Worm (Caenorhabditis elegans) whole organism, young adult: ENCODE results near the gene srw-67.

ENCODE experiments used
- B0261.1 ChIP-seq: sonication (generic microtip); optimal IDR thresholded peaks from 2 replicates; lab custom pipeline; 2016; ENCODE audit warnings: mild to moderate bottlenecking, missing genetic modification characterization, moderate library complexity, missing compliant biosample characterization
- B0336.3 ChIP-seq: fragments of 200-800 bp; sonication (Bioruptor generic); IDR thresholded peaks from 2 replicates; pipeline ENCODE4 v1.3.6; 2022; ENCODE audit warnings: missing genetic modification characterization, missing compliant biosample characterization
- C06A6.2 ChIP-seq: fragments of 200-800 bp; sonication (Bioruptor generic); conservative IDR thresholded peaks from 2 replicates; pipeline ENCODE4 v1.3.6; 2022; ENCODE audit warnings: missing genetic modification characterization, missing compliant biosample characterization
- Y53G8AR.9 ChIP-seq: fragments of 200-800 bp; sonication (Bioruptor generic); conservative IDR thresholded peaks from 2 replicates; pipeline ENCODE4 v1.3.6; 2022; ENCODE audit warnings: missing genetic modification reagents, missing genetic modification characterization, missing compliant biosample characterization
- ama-1 ChIP-seq, 3 experiments: fragments of 150-350 bp in 1 of 3; sonication (generic microtip) in 2 of 3; optimal IDR thresholded peaks; 2 replicates each; lab custom pipeline; 2014 to 2018; ENCODE audit warnings: missing biosample characterization in 2 of 3, missing genetic modification characterization in 2 of 3, missing genetic modification reagents in 2 of 3
- atf-7 ChIP-seq: sonication (generic microtip); optimal IDR thresholded peaks from 2 replicates; lab custom pipeline; 2017; ENCODE audit warnings: mild to moderate bottlenecking, missing genetic modification characterization, missing compliant biosample characterization
- dox-1 ChIP-seq: fragments of 200-800 bp; sonication (Bioruptor generic); IDR thresholded peaks from 2 replicates; pipeline ENCODE4 v1.3.6; 2022; ENCODE audit warnings: missing genetic modification reagents, missing genetic modification characterization, missing compliant biosample characterization
- efl-1 ChIP-seq: fragments of 150-350 bp; optimal IDR thresholded peaks from 2 replicates; lab custom pipeline; 2014; ENCODE audit warnings: missing biosample characterization, missing genetic modification reagents, missing genetic modification characterization
- lag-1 ChIP-seq: fragments of 200-800 bp; sonication (Bioruptor generic); IDR thresholded peaks from 2 replicates; pipeline ENCODE4 v1.3.6; 2022; ENCODE audit warnings: missing genetic modification reagents, missing genetic modification characterization, missing compliant biosample characterization
- mel-28 ChIP-seq: sonication (generic microtip); optimal IDR thresholded peaks from 2 replicates; lab custom pipeline; 2016; ENCODE audit warnings: borderline replicate concordance, mild to moderate bottlenecking, missing genetic modification characterization, missing compliant biosample characterization
- nfya-1 ChIP-seq: sonication (generic microtip); optimal IDR thresholded peaks from 2 replicates; lab custom pipeline; 2017; ENCODE audit warnings: antibody characterized with exemption, missing compliant biosample characterization, missing genetic modification characterization, borderline replicate concordance; ENCODE audit not compliant: insufficient read depth
- nhr-90 ChIP-seq: sonication (generic microtip); optimal IDR thresholded peaks from 2 replicates; lab custom pipeline; 2016; ENCODE audit warnings: missing genotype, mild to moderate bottlenecking, missing genetic modification characterization, missing compliant biosample characterization
- pha-4 ChIP-seq: fragments of 150-350 bp; sonication (generic microtip); optimal IDR thresholded peaks from 2 replicates; lab custom pipeline; 2014; ENCODE audit warnings: missing biosample characterization, missing genetic modification reagents, missing genetic modification characterization
- unc-130 ChIP-seq: sonication (generic microtip); optimal IDR thresholded peaks from 2 replicates; lab custom pipeline; 2016; ENCODE audit warnings: missing genetic modification reagents, missing genetic modification characterization, missing compliant biosample characterization

DNA sequence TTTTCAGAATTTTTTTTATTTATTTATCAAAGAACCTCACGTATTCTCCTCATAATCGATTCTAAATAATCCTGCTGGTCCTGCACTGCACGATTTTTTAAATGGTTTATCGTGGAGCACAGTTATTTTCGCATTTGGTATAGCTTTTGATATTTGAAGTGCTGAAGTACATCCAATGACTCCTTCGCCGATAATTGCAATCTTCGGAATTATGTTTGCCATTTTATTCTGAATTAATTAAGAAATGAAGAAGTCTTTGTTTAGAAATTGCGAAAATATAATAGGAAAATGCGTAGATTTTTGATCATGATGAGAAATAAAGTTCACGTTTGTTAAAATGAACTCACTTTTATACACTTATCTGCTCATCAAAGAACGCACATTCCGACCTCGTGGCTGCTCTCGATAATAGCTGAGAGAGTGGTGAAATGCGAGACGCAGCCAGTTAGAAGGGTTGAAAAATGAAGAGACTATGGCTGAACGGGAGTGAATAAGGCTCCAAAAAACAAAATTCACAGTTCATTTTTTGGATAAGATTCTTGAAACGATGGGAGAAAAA, 17.4 kb downstream of the srw-67 start:
- TF ChIP-seq Y53G8AR.9 (GFP tag; lab: Robert Waterston, UW): peak; percentile 36; the same call in 1 of the 2 replicates
- no peak for TF ChIP-seq C06A6.2
- no peak for TF ChIP-seq nfya-1 (tag; lab: Kevin White, UChicago)
- no peak for TF ChIP-seq unc-130
- no peak for TF ChIP-seq atf-7 (tag; lab: Kevin White, UChicago)
- TF ChIP-seq B0261.1: no peak
- TF ChIP-seq lag-1 (GFP tag; lab: Robert Waterston, UW): no peak
- no peak for TF ChIP-seq nhr-90 (tag; lab: Kevin White, UChicago)
- no peak for TF ChIP-seq dox-1 (GFP tag; lab: Robert Waterston, UW)
- TF ChIP-seq mel-28 (tag; lab: Kevin White, UChicago): no peak
- no peak for TF ChIP-seq B0336.3 (GFP tag; lab: Robert Waterston, UW)
- TF ChIP-seq ama-1 (optimal IDR thresholded peaks at IDR 0.05; lab: Kevin White, UChicago): peak; percentile 67
- TF ChIP-seq ama-1 (GFP tag; optimal IDR thresholded peaks at IDR 0.05; lab: Kevin White, UChicago): no peak
- TF ChIP-seq efl-1 (GFP tag; lab: Kevin White, UChicago): no peak
- TF ChIP-seq pha-4 (tag; lab: Kevin White, UChicago): peak; percentile 76
